Worm (Caenorhabditis elegans) whole organism, L1 larva: ENCODE data around the gene hcp-2.

Experiments used
- Y116A8C.19 ChIP-seq: sonication (generic microtip); optimal IDR thresholded peaks from 2 replicates; lab custom pipeline; 2016; ENCODE audit warnings: missing compliant biosample characterization, missing genetic modification characterization, borderline replicate concordance
- aha-1 ChIP-seq: fragments of 150-350 bp; optimal IDR thresholded peaks from 2 replicates; lab custom pipeline; 2014; ENCODE audit warnings: missing biosample characterization, missing genetic modification characterization
- alr-1 ChIP-seq: fragments of 200-800 bp; sonication (Bioruptor generic); optimal IDR thresholded peaks from 2 replicates; lab custom pipeline; 2018; ENCODE audit warnings: borderline replicate concordance, mild to moderate bottlenecking, missing genetic modification characterization, missing compliant biosample characterization
- aly-2 ChIP-seq: fragments of 150-350 bp; optimal IDR thresholded peaks from 2 replicates; lab custom pipeline; 2014; ENCODE audit warnings: missing biosample characterization, missing genetic modification characterization
- ceh-63 ChIP-seq: fragments of 200-800 bp; sonication (Bioruptor generic); optimal IDR thresholded peaks from 2 replicates; lab custom pipeline; 2018; ENCODE audit warnings: mild to moderate bottlenecking, missing genetic modification characterization, missing compliant biosample characterization
- ceh-90 ChIP-seq: sonication (generic microtip); optimal IDR thresholded peaks from 2 replicates; lab custom pipeline; 2016; ENCODE audit warnings: missing genetic modification characterization, missing compliant biosample characterization
- dsc-1 ChIP-seq: sonication (generic microtip); optimal IDR thresholded peaks from 2 replicates; lab custom pipeline; 2016; ENCODE audit warnings: mild to moderate bottlenecking, missing genetic modification characterization, missing compliant biosample characterization
- efl-1 ChIP-seq, 4 experiments: fragments of 150-350 bp; optimal IDR thresholded peaks in 3 of 4; peaks in 1 of 4; 1 replicate in 1 of 4; 2 replicates in 3 of 4; lab custom pipeline; 2014; ENCODE audit warnings: missing biosample characterization in 2 of 4, missing genetic modification characterization in 2 of 4, missing genetic modification reagents in 2 of 4
- egl-27 ChIP-seq, 2 experiments: fragments of 150-350 bp in 1 of 2; sonication (generic microtip); optimal IDR thresholded peaks; 3 replicates each; lab custom pipeline; 2017 to 2018; ENCODE audit warnings: missing biosample characterization in 2 of 2, missing genetic modification characterization in 2 of 2, missing genetic modification reagents in 2 of 2
- hlh-17 ChIP-seq: fragments of 200-800 bp; sonication (Bioruptor generic); optimal IDR thresholded peaks from 2 replicates; lab custom pipeline; 2018; ENCODE audit warnings: missing genetic modification characterization, mild to moderate bottlenecking, missing compliant biosample characterization, moderate library complexity, borderline replicate concordance
- hpl-2 ChIP-seq: fragments of 150-350 bp; optimal IDR thresholded peaks from 2 replicates; lab custom pipeline; 2014; ENCODE audit warnings: missing biosample characterization, missing genetic modification reagents, missing genetic modification characterization
- irx-1 ChIP-seq: sonication (generic microtip); optimal IDR thresholded peaks from 2 replicates; lab custom pipeline; 2016; ENCODE audit warnings: missing genetic modification characterization, missing compliant biosample characterization
- lin-14 ChIP-seq: fragments of 200-800 bp; sonication (Bioruptor generic); optimal IDR thresholded peaks from 2 replicates; lab custom pipeline; 2018; ENCODE audit warnings: mild to moderate bottlenecking, missing genetic modification characterization, moderate library complexity, missing compliant biosample characterization
- lin-15B ChIP-seq: fragments of 150-350 bp; sonication (generic microtip); optimal IDR thresholded peaks from 3 replicates; lab custom pipeline; 2014; ENCODE audit warnings: missing biosample characterization, missing genetic modification characterization
- lin-35 ChIP-seq, 2 experiments: fragments of 150-350 bp; optimal IDR thresholded peaks; 2 replicates each; lab custom pipeline; 2014; ENCODE audit warnings: missing biosample characterization in 2 of 2, missing genetic modification characterization in 2 of 2, missing genetic modification reagents in 2 of 2
- lin-39 ChIP-seq: fragments of 150-350 bp; optimal IDR thresholded peaks from 2 replicates; lab custom pipeline; 2014; ENCODE audit warnings: missing biosample characterization, missing genetic modification reagents, missing genetic modification characterization
- lir-3 ChIP-seq: sonication (generic microtip); optimal IDR thresholded peaks from 2 replicates; lab custom pipeline; 2016; ENCODE audit warnings: mild to moderate bottlenecking, missing genetic modification characterization, moderate library complexity, missing compliant biosample characterization; ENCODE audit not compliant: poor library complexity
- nhr-11 ChIP-seq: fragments of 150-350 bp; optimal IDR thresholded peaks from 2 replicates; lab custom pipeline; 2014; ENCODE audit warnings: missing biosample characterization, missing genetic modification characterization
- nhr-12 ChIP-seq: sonication (generic microtip); optimal IDR thresholded peaks from 2 replicates; lab custom pipeline; 2017; ENCODE audit warnings: missing biosample characterization, missing genetic modification characterization
- nhr-237 ChIP-seq: fragments of 150-350 bp; optimal IDR thresholded peaks from 2 replicates; lab custom pipeline; 2014; ENCODE audit warnings: missing biosample characterization, missing genetic modification characterization
- nhr-28 ChIP-seq: fragments of 150-350 bp; optimal IDR thresholded peaks from 2 replicates; lab custom pipeline; 2014; ENCODE audit warnings: missing biosample characterization, missing genetic modification characterization
- nhr-47 ChIP-seq: sonication (generic microtip); optimal IDR thresholded peaks from 2 replicates; lab custom pipeline; 2016; ENCODE audit warnings: mild to moderate bottlenecking, missing genetic modification characterization, moderate library complexity, missing compliant biosample characterization
- nhr-76 ChIP-seq: sonication (generic microtip); optimal IDR thresholded peaks from 2 replicates; lab custom pipeline; 2017; ENCODE audit warnings: missing biosample characterization, missing genetic modification characterization
- pag-3 ChIP-seq: sonication (generic microtip); optimal IDR thresholded peaks from 2 replicates; lab custom pipeline; 2017; ENCODE audit warnings: missing genetic modification characterization, mild to moderate bottlenecking, missing compliant biosample characterization, antibody characterized with exemption, borderline replicate concordance; ENCODE audit not compliant: insufficient read depth
- pqm-1 ChIP-seq: sonication (generic microtip); optimal IDR thresholded peaks from 3 replicates; lab custom pipeline; 2017; ENCODE audit warnings: missing biosample characterization, missing genetic modification characterization
- rnt-1 ChIP-seq: sonication (generic microtip); optimal IDR thresholded peaks from 2 replicates; lab custom pipeline; 2016; ENCODE audit warnings: mild to moderate bottlenecking, missing genetic modification characterization, moderate library complexity, missing compliant biosample characterization
- skn-1 ChIP-seq: fragments of 150-350 bp; optimal IDR thresholded peaks from 2 replicates; lab custom pipeline; 2014; ENCODE audit warnings: missing biosample characterization, missing genetic modification characterization
- snpc-4 ChIP-seq: fragments of 150-350 bp; optimal IDR thresholded peaks from 2 replicates; lab custom pipeline; 2014; ENCODE audit warnings: missing biosample characterization, missing genetic modification characterization
- snu-23 ChIP-seq: sonication (generic microtip); optimal IDR thresholded peaks from 2 replicates; lab custom pipeline; 2016; ENCODE audit warnings: missing genetic modification characterization, missing compliant biosample characterization
- sox-4 ChIP-seq: sonication (generic microtip); optimal IDR thresholded peaks from 2 replicates; lab custom pipeline; 2016; ENCODE audit warnings: missing genetic modification characterization, missing compliant biosample characterization
- swsn-7 ChIP-seq: sonication (generic microtip); optimal IDR thresholded peaks from 2 replicates; lab custom pipeline; 2016; ENCODE audit warnings: missing genetic modification characterization, missing compliant biosample characterization
- tlp-1 ChIP-seq: fragments of 150-350 bp; optimal IDR thresholded peaks from 2 replicates; lab custom pipeline; 2014; ENCODE audit warnings: missing biosample characterization, missing genetic modification characterization
- zip-4 ChIP-seq: fragments of 200-800 bp; sonication (Bioruptor generic); optimal IDR thresholded peaks from 2 replicates; lab custom pipeline; 2018; ENCODE audit warnings: mild to moderate bottlenecking, missing genetic modification characterization, moderate library complexity, missing compliant biosample characterization

hcp-2 gene

ce11 chrV:9620417-9620816 is 25.2 kb upstream of the hcp-2 start:
- TF ChIP-seq nhr-47 (tag; lab: Kevin White, UChicago), result no peak
- TF ChIP-seq lin-39, result no peak
- no peak for TF ChIP-seq lin-15B (tag; lab: Kevin White, UChicago)
- no peak for TF ChIP-seq pag-3 (tag; lab: Kevin White, UChicago)
- no peak for TF ChIP-seq hlh-17
- TF ChIP-seq zip-4 (GFP tag; lab: Kevin White, UChicago), result no peak
- no peak for TF ChIP-seq alr-1 (tag; lab: Kevin White, UChicago)
- no peak for TF ChIP-seq swsn-7 (tag; lab: Kevin White, UChicago)
- TF ChIP-seq nhr-11 (tag; lab: Kevin White, UChicago), result no peak
- TF ChIP-seq ceh-90 (tag; lab: Kevin White, UChicago), result no peak
- TF ChIP-seq pqm-1 (tag; lab: Kevin White, UChicago), result no peak
- no peak for TF ChIP-seq snu-23 (GFP tag; lab: Kevin White, UChicago)
- TF ChIP-seq ceh-63 (GFP tag; lab: Kevin White, UChicago), result no peak
- no peak for TF ChIP-seq efl-1 (optimal IDR thresholded peaks at IDR 0.05; lab: Kevin White, UChicago)
- no peak for TF ChIP-seq efl-1 (GFP tag; optimal IDR thresholded peaks at IDR 0.05 in 1 of 2; lab: Kevin White, UChicago)
- TF ChIP-seq nhr-12 (tag; lab: Kevin White, UChicago), result no peak
- TF ChIP-seq lin-35 (GFP tag; optimal IDR thresholded peaks at IDR 0.05; lab: Kevin White, UChicago), result no peak
- TF ChIP-seq lin-14, result no peak
- TF ChIP-seq dsc-1, result no peak

DNA sequence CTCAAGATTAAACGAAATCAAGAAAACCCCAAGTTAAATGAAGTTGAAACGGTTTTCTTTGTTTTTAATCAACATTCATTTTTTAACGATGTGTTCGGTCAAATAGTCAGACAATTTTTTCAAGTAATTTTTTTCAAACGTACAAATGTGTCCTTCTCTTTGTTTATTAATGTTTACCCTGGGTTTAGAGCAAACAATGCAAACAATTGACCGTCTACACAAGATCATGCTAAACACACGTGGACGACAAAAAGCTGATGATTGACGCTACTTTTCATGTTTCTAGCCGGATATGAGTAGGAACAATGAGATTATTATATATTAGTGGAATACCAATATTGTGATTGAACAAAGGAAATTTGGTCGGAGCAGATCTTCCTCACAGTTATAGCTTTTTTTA is 24.2 kb upstream of the hcp-2 start:
- no peak for TF ChIP-seq aha-1
- TF ChIP-seq sox-4, result no peak
- no peak for TF ChIP-seq pqm-1 (tag; lab: Kevin White, UChicago)
- TF ChIP-seq Y116A8C.19 (tag; lab: Kevin White, UChicago), result no peak
- no peak for TF ChIP-seq irx-1 (tag; lab: Kevin White, UChicago)
- TF ChIP-seq lin-35 (GFP tag; optimal IDR thresholded peaks at IDR 0.05; lab: Kevin White, UChicago), result no peak
- TF ChIP-seq nhr-28 (tag; lab: Kevin White, UChicago), result no peak
- no peak for TF ChIP-seq nhr-76 (tag; lab: Kevin White, UChicago)
- no peak for TF ChIP-seq lin-14
- TF ChIP-seq lir-3 (tag; lab: Kevin White, UChicago), result no peak
- TF ChIP-seq dsc-1, result no peak
- no peak for TF ChIP-seq tlp-1 (tag; lab: Kevin White, UChicago)
- TF ChIP-seq aly-2 (tag; lab: Kevin White, UChicago), result no peak
- TF ChIP-seq hpl-2 (GFP tag; lab: Kevin White, UChicago), result no peak
- TF ChIP-seq egl-27 (tag; optimal IDR thresholded peaks at IDR 0.05; lab: Kevin White, UChicago), result no peak
- no peak for TF ChIP-seq rnt-1 (tag; lab: Kevin White, UChicago)
- TF ChIP-seq snpc-4 (tag; lab: Kevin White, UChicago), result no peak
- TF ChIP-seq skn-1 (tag; lab: Kevin White, UChicago), result no peak

ce11 chrV:9622834-9623233 is 22.8 kb upstream of the hcp-2 start, which contains the start of gene idpc-5:
Gene idpc-5 (minus strand): TSS chrV:9622934.
- TF ChIP-seq nhr-237 (tag; lab: Kevin White, UChicago) (no peak), alr-1 (tag; lab: Kevin White, UChicago) (no peak), lin-39 (no peak)

ce11 chrV:9625122-9625521 is 20.5 kb upstream of the hcp-2 start, which contains the start of gene idpc-4:
Gene idpc-4 (plus strand): TSS chrV:9625422.
- TF ChIP-seq swsn-7 (tag; lab: Kevin White, UChicago), result no peak
